Worm (Caenorhabditis elegans) whole organism, midembryonic: ENCODE results near the gene math-4.
"Not testable (repeated sequence)": the region's sequence is repeated elsewhere in the genome, so short reads cannot be mapped to it uniquely, and the experiment has no call there.

Source experiments
- T22C8.4 ChIP-seq: fragments of 200-800 bp; sonication (Bioruptor generic); IDR thresholded peaks from 2 replicates; pipeline ENCODE4 v1.3.6; 2022; ENCODE audit warnings: missing genetic modification characterization, missing compliant biosample characterization
- cog-1 ChIP-seq: sonication (generic microtip); optimal IDR thresholded peaks from 2 replicates; lab custom pipeline; 2016; ENCODE audit warnings: missing genetic modification characterization, missing compliant biosample characterization
- flt-1 ChIP-seq: fragments of 200-800 bp; sonication (Bioruptor generic); IDR thresholded peaks from 2 replicates; pipeline ENCODE4 v1.3.6; 2022; ENCODE audit warnings: missing genetic modification characterization, missing compliant biosample characterization
- ref-1 ChIP-seq: fragments of 200-800 bp; sonication (Bioruptor generic); conservative IDR thresholded peaks from 2 replicates; pipeline ENCODE4 v1.3.6; 2022; ENCODE audit warnings: missing genetic modification reagents, missing genetic modification characterization, missing compliant biosample characterization
- tab-1 ChIP-seq: fragments of 200-800 bp; sonication (Bioruptor generic); IDR thresholded peaks from 2 replicates; pipeline ENCODE4 v1.3.6; 2022; ENCODE audit warnings: missing genetic modification characterization, missing compliant biosample characterization

ce11 chrII:1824329-1824728 is 42.0 kb upstream of the math-4 start, which contains the start of gene math-41:
- TF ChIP-seq cog-1 (tag; lab: Kevin White, UChicago); tab-1 (GFP tag; lab: Robert Waterston, UW); T22C8.4 (GFP tag; lab: Robert Waterston, UW); ref-1; flt-1 (GFP tag; lab: Robert Waterston, UW): not testable (repeated sequence)
